Worm (Caenorhabditis elegans): ENCODE measurements around the gene F23B12.7.

Gene F23B12.7

ce11 chrV:14423268-14423667 is 26.2 kb upstream of the F23B12.7 start, which contains the start of gene rpoa-12:
rpoa-12 (minus strand) TSS chrV:14423304.
- TF ChIP-seq ztf-1 (GFP tag; conservative IDR thresholded peaks at IDR 0.05) (no peak), skn-1 (tag; optimal IDR thresholded peaks at IDR 0.05) (peak; percentile 84), nhr-129 (tag; optimal IDR thresholded peaks at IDR 0.05) (peak; percentile 59), C34F6.9 (tag; optimal IDR thresholded peaks at IDR 0.05) (peak; percentile 68), R02D3.7 (tag; optimal IDR thresholded peaks at IDR 0.05) (no peak), sma-9 (GFP tag; optimal IDR thresholded peaks at IDR 0.05) (peak; percentile 43), sma-9 (tag; optimal IDR thresholded peaks at IDR 0.05) (no peak), unc-55 (GFP tag; optimal IDR thresholded peaks at IDR 0.05) (peak; percentile 58), lsy-2 (tag; optimal IDR thresholded peaks at IDR 0.05) (peak in 1 of 2 experiments; percentile 44), lin-13 (GFP tag; optimal IDR thresholded peaks at IDR 0.05) (no peak), F13H6.1 (tag; optimal IDR thresholded peaks at IDR 0.05) (peak; percentile 5), sma-3 (GFP tag; optimal IDR thresholded peaks at IDR 0.05) (peak; percentile 30), crh-2 (tag; optimal IDR thresholded peaks at IDR 0.05) (peak; percentile 40)

- TF ChIP-seq nhr-237 (tag; optimal IDR thresholded peaks at IDR 0.05) (no peak), skn-1 (tag; optimal IDR thresholded peaks at IDR 0.05) (peak; percentile 62), unc-55 (GFP tag; optimal IDR thresholded peaks at IDR 0.05) (peak; percentile 54), nhr-21 (tag; optimal IDR thresholded peaks at IDR 0.05) (no peak), unc-39 (tag; optimal IDR thresholded peaks at IDR 0.05) (no peak), nhr-129 (tag; optimal IDR thresholded peaks at IDR 0.05) (peak; percentile 46), ztf-1 (GFP tag; conservative IDR thresholded peaks at IDR 0.05) (no peak), F13H6.1 (tag; optimal IDR thresholded peaks at IDR 0.05) (peak; percentile 38), dmd-4 (tag; optimal IDR thresholded peaks at IDR 0.05) (no peak), lin-13 (GFP tag; optimal IDR thresholded peaks at IDR 0.05) (no peak), elt-3 (tag; optimal IDR thresholded peaks at IDR 0.05) (no peak), R02D3.7 (tag; optimal IDR thresholded peaks at IDR 0.05) (no peak), snpc-4 (tag; optimal IDR thresholded peaks at IDR 0.05) (no peak), ama-1 (optimal IDR thresholded peaks at IDR 0.05) (no peak), nhr-11 (tag; optimal IDR thresholded peaks at IDR 0.05) (no peak), ztf-11 (tag; optimal IDR thresholded peaks at IDR 0.05) (no peak), C34F6.9 (tag; optimal IDR thresholded peaks at IDR 0.05) (peak; percentile 56), ZK546.5 (tag; optimal IDR thresholded peaks at IDR 0.05) (no peak), fos-1 (tag; optimal IDR thresholded peaks at IDR 0.05) (no peak), alr-1 (tag; optimal IDR thresholded peaks at IDR 0.05) (no peak), sma-9 (GFP tag; optimal IDR thresholded peaks at IDR 0.05) (peak; percentile 47), sma-9 (tag; optimal IDR thresholded peaks at IDR 0.05) (no peak), elt-1 (tag; optimal IDR thresholded peaks at IDR 0.05) (no peak), lin-11 (tag; optimal IDR thresholded peaks at IDR 0.05) (peak; percentile 38), nhr-23 (tag; optimal IDR thresholded peaks at IDR 0.05) (no peak), Y55F3AM.14 (GFP tag; optimal IDR thresholded peaks at IDR 0.05) (no peak), ceh-82 (tag; optimal IDR thresholded peaks at IDR 0.05) (no peak), peb-1 (tag; optimal IDR thresholded peaks at IDR 0.05) (no peak), sem-4 (tag; optimal IDR thresholded peaks at IDR 0.05) (no peak), unc-62 (GFP tag; optimal IDR thresholded peaks at IDR 0.05) (no peak), lsy-2 (tag; optimal IDR thresholded peaks at IDR 0.05) (peak in 1 of 2 experiments; percentile 33), sma-3 (GFP tag; optimal IDR thresholded peaks at IDR 0.05) (peak; percentile 28), ztf-4 (tag; optimal IDR thresholded peaks at IDR 0.05) (no peak), nhr-10 (tag; optimal IDR thresholded peaks at IDR 0.05) (no peak)
These were observed 24.5 kb upstream of the F23B12.7 start, which contains the start of gene rrsr-1 for ce11 chrV:14424958-14425492. rrsr-1 (minus strand) TSS chrV:14425008.

- TF ChIP-seq nhr-12 (tag; optimal IDR thresholded peaks at IDR 0.05) (no peak), C34F6.9 (tag; optimal IDR thresholded peaks at IDR 0.05) (no peak), fos-1 (tag; optimal IDR thresholded peaks at IDR 0.05) (no peak), elt-3 (tag; optimal IDR thresholded peaks at IDR 0.05) (no peak), alr-1 (tag; optimal IDR thresholded peaks at IDR 0.05) (no peak), lin-39 (tag; optimal IDR thresholded peaks at IDR 0.05) (no peak), Y55F3AM.14 (GFP tag; optimal IDR thresholded peaks at IDR 0.05) (no peak), nhr-6 (tag; optimal IDR thresholded peaks at IDR 0.05) (no peak), dmd-4 (tag; optimal IDR thresholded peaks at IDR 0.05) (no peak)
These were observed 23.5 kb upstream of the F23B12.7 start for ce11 chrV:14426013-14426412.
